Worm (Caenorhabditis elegans): Measurements from ENCODE around the gene mog-2.

mog-2 gene

ce11 chrII:4339882-4340281 is 15.7 kb downstream of the mog-2 start, which contains the start of gene athp-2:
Gene athp-2 (plus strand): TSS chrII:4340182.
- TF ChIP-seq hlh-4 (tag; optimal IDR thresholded peaks at IDR 0.05) (no peak), lir-3 (tag; optimal IDR thresholded peaks at IDR 0.05; ENCODE audit: poor library complexity) (no peak), swsn-7 (tag; optimal IDR thresholded peaks at IDR 0.05) (no peak), C34B4.2 (tag; optimal IDR thresholded peaks at IDR 0.05) (no peak), jun-1 (tag; optimal IDR thresholded peaks at IDR 0.05) (no peak), fos-1 (tag; optimal IDR thresholded peaks at IDR 0.05) (no peak), F16B12.6 (tag; optimal IDR thresholded peaks at IDR 0.05) (no peak), unc-98 (GFP tag; IDR thresholded peaks at IDR 0.05) (no peak), sox-4 (tag; optimal IDR thresholded peaks at IDR 0.05) (no peak), ceh-8 (GFP tag; optimal IDR thresholded peaks at IDR 0.05) (no peak), C16A3.4 (tag; optimal IDR thresholded peaks at IDR 0.05) (no peak), fkh-4 (tag; optimal IDR thresholded peaks at IDR 0.05; ENCODE audit: borderline replicate concordance) (no peak), pax-3 (tag; optimal IDR thresholded peaks at IDR 0.05) (no peak), nhr-28 (tag; optimal IDR thresholded peaks at IDR 0.05) (no peak), alr-1 (tag; optimal IDR thresholded peaks at IDR 0.05; ENCODE audit: borderline replicate concordance) (no peak), nhr-237 (tag; optimal IDR thresholded peaks at IDR 0.05) (no peak), nhr-84 (tag; optimal IDR thresholded peaks at IDR 0.05) (no peak), nhr-77 (tag; optimal IDR thresholded peaks at IDR 0.05) (no peak)

- TF ChIP-seq unc-30 (tag; optimal IDR thresholded peaks at IDR 0.05), result no peak
- TF ChIP-seq ces-1 (GFP tag; optimal IDR thresholded peaks at IDR 0.05), result no peak
- TF ChIP-seq ztf-4 (tag; optimal IDR thresholded peaks at IDR 0.05), result no peak
- TF ChIP-seq dpl-1 (GFP tag; optimal IDR thresholded peaks at IDR 0.05), result no peak
- TF ChIP-seq isw-1 (GFP tag; IDR thresholded peaks at IDR 0.05), result no peak
- no peak for TF ChIP-seq lir-3 (tag; optimal IDR thresholded peaks at IDR 0.05; ENCODE audit: poor library complexity)
- TF ChIP-seq pax-3 (tag; optimal IDR thresholded peaks at IDR 0.05), result no peak
- no peak for TF ChIP-seq lin-13 (GFP tag; optimal IDR thresholded peaks at IDR 0.05)
- no peak for TF ChIP-seq tlp-1 (tag; optimal IDR thresholded peaks at IDR 0.05)
- no peak for TF ChIP-seq lsy-2 (tag; optimal IDR thresholded peaks at IDR 0.05)
- TF ChIP-seq irx-1 (tag; optimal IDR thresholded peaks at IDR 0.05), result no peak
- no peak for TF ChIP-seq tbx-2 (tag; optimal IDR thresholded peaks at IDR 0.05)
- TF ChIP-seq nhr-84 (tag; optimal IDR thresholded peaks at IDR 0.05), result no peak
- no peak for TF ChIP-seq hlh-17 (GFP tag; optimal IDR thresholded peaks at IDR 0.05; ENCODE audit: borderline replicate concordance)
- no peak for TF ChIP-seq ceh-8 (GFP tag; optimal IDR thresholded peaks at IDR 0.05)
- TF ChIP-seq F16B12.6 (tag; optimal IDR thresholded peaks at IDR 0.05), result no peak
- no peak for TF ChIP-seq ztf-11 (tag; optimal IDR thresholded peaks at IDR 0.05)
- no peak for TF ChIP-seq ceh-82 (tag; optimal IDR thresholded peaks at IDR 0.05)
These were observed 17.3 kb downstream of the mog-2 start for ce11 chrII:4341484-4341883.

DNA sequence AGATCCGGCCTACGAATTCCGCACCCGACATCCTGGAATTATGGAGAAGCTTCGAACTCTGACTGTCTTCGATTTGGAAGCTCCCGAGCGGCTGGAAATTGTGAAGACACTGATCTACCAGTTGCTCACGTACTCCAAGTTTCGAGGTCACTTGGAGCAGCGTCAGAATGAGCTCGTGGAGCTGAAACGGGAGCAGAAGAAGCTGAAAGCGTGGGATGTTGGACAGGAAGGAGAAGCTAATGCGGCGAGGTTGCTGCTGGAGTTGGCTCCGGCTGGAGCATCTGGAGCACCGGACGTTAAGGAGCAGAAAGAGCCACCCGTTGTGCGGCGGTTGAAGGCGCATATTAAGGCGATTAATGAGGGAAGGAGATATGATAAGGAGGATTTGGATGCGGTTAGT is 20.2 kb downstream of the mog-2 start:
- no peak for TF ChIP-seq pax-3 (tag; optimal IDR thresholded peaks at IDR 0.05)
- TF ChIP-seq C04F5.9 (tag; optimal IDR thresholded peaks at IDR 0.05), result no peak
- TF ChIP-seq lir-3 (tag; optimal IDR thresholded peaks at IDR 0.05; ENCODE audit: poor library complexity), result no peak
- no peak for TF ChIP-seq nhr-90 (tag; optimal IDR thresholded peaks at IDR 0.05; ENCODE audit: poor library complexity)
- no peak for TF ChIP-seq unc-98 (GFP tag; IDR thresholded peaks at IDR 0.05)
- no peak for TF ChIP-seq mep-1 (tag; optimal IDR thresholded peaks at IDR 0.05)
- TF ChIP-seq nhr-237 (tag; optimal IDR thresholded peaks at IDR 0.05), result no peak
- no peak for TF ChIP-seq hpl-2 (GFP tag; optimal IDR thresholded peaks at IDR 0.05)
- TF ChIP-seq xbp-1 (tag; optimal IDR thresholded peaks at IDR 0.05), result no peak

ce11 chrII:4350888-4351287 is 26.7 kb downstream of the mog-2 start, which contains the start of gene H20J04.9:
Gene H20J04.9 (plus strand): TSS chrII:4351188.
- TF ChIP-seq nhr-19 (GFP tag; conservative IDR thresholded peaks at IDR 0.05) (no peak), tlp-1 (tag; optimal IDR thresholded peaks at IDR 0.05) (no peak), fkh-4 (tag; optimal IDR thresholded peaks at IDR 0.05; ENCODE audit: borderline replicate concordance) (no peak), snu-23 (GFP tag; optimal IDR thresholded peaks at IDR 0.05) (no peak), lin-39 (tag; optimal IDR thresholded peaks at IDR 0.05) (no peak), nhr-77 (tag; optimal IDR thresholded peaks at IDR 0.05) (no peak), hpl-2 (GFP tag; optimal IDR thresholded peaks at IDR 0.05) (no peak), nhr-76 (tag; optimal IDR thresholded peaks at IDR 0.05) (no peak), unc-62 (GFP tag; optimal IDR thresholded peaks at IDR 0.05) (no peak), aly-2 (tag; optimal IDR thresholded peaks at IDR 0.05) (no peak), nhr-85 (tag) (no peak), ceh-88 (GFP tag; IDR thresholded peaks at IDR 0.05) (no peak), pqm-1 (tag; optimal IDR thresholded peaks at IDR 0.05) (no peak), swsn-7 (tag; optimal IDR thresholded peaks at IDR 0.05) (no peak), pag-3 (tag; optimal IDR thresholded peaks at IDR 0.05; ENCODE audit: borderline replicate concordance, insufficient read depth) (no peak), aha-1 (tag; optimal IDR thresholded peaks at IDR 0.05) (no peak), nhr-47 (tag; optimal IDR thresholded peaks at IDR 0.05) (no peak)
